Fruit fly (Drosophila melanogaster) whole organism, embryonic: Measurements from ENCODE around the gene NC2beta.

ENCODE experiments used
- CG11093 ChIP-seq: fragments of 200-800 bp; sonication (Bioruptor generic); IDR thresholded peaks from 3 replicates; pipeline ENCODE4 v1.3.6; 2022; ENCODE audit warnings: missing biosample characterization, missing genetic modification characterization
- CG2712 ChIP-seq: fragments of 200-800 bp; optimal IDR thresholded peaks from 3 replicates; lab custom pipeline; 2019; ENCODE audit warnings: missing biosample characterization, mild to moderate bottlenecking, missing genetic modification characterization, moderate library complexity
- NK7.1 ChIP-seq: fragments of 200-800 bp; sonication (Bioruptor generic); optimal IDR thresholded peaks from 3 replicates; lab custom pipeline; 2016; ENCODE audit warnings: missing biosample characterization, missing genetic modification characterization
- al ChIP-seq: fragments of 200-800 bp; sonication (Bioruptor generic); IDR thresholded peaks from 2 replicates; pipeline ENCODE4 v1.3.6; 2022; ENCODE audit warnings: missing biosample characterization, missing genetic modification characterization
- stc ChIP-seq: fragments of 200-800 bp; sonication (Bioruptor generic); IDR thresholded peaks from 2 replicates; pipeline ENCODE4 v1.3.6; 2022; ENCODE audit warnings: missing biosample characterization, missing genetic modification characterization

DNA sequence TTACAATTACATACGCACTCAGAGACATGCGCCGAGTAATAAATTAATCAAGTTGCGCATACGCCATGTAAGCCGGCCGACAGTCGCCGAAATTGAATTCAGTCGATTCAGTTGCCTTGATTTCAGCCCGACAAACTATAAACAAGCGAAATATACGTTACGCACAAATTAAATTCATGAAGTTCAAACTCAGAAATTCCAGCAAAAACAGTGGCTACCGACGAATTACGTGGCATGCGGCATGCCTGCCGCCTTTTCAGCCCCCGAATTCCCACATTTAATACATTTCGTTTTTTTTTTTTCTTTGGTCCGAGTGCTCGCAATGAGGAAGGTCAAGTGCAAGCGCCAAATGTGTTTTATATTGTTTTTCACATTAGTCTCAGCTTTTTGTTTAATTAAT lies 7.3 kb upstream of the NC2beta start:
- TF ChIP-seq al (GFP tag; lab: Robert Waterston, UW): no peak
- TF ChIP-seq stc (GFP tag; lab: Robert Waterston, UW): no peak
- TF ChIP-seq NK7.1 (GFP tag; lab: Kevin White, UChicago): no peak
- TF ChIP-seq CG2712 (tag; lab: Kevin White, UChicago): no peak
- TF ChIP-seq CG11093 (GFP tag; lab: Robert Waterston, UW): no peak
